Worm (Caenorhabditis elegans) whole organism, L3 larva: ENCODE results near the gene F01D5.10.

Experiments used
- egl-27 ChIP-seq: sonication (generic microtip); optimal IDR thresholded peaks from 4 replicates; lab custom pipeline; 2017; ENCODE audit warnings: missing biosample characterization, missing genetic modification reagents, missing genetic modification characterization
- nhr-76 ChIP-seq: fragments of 150-350 bp; sonication (generic microtip); optimal IDR thresholded peaks from 5 replicates; lab custom pipeline; 2014; ENCODE audit warnings: missing biosample characterization, missing genetic modification characterization
- pha-4 ChIP-seq: fragments of 150-350 bp; optimal IDR thresholded peaks from 2 replicates; lab custom pipeline; 2014; ENCODE audit warnings: missing biosample characterization, missing genetic modification reagents, missing genetic modification characterization
- sea-2 ChIP-seq: fragments of 150-350 bp; sonication (generic microtip); optimal IDR thresholded peaks from 4 replicates; lab custom pipeline; 2014; ENCODE audit warnings: missing biosample characterization, missing genetic modification reagents, missing genetic modification characterization

- no peak for TF ChIP-seq pha-4 (tag; lab: Kevin White, UChicago)
- no peak for TF ChIP-seq egl-27 (tag; lab: Kevin White, UChicago)
- TF ChIP-seq sea-2 (GFP tag; lab: Kevin White, UChicago): no peak
- TF ChIP-seq nhr-76 (tag; lab: Kevin White, UChicago): no peak
These were observed 36.6 kb downstream of the F01D5.10 start, which contains the start of gene sre-47 for ce11 chrII:13984551-13984950.
